Worm (Caenorhabditis elegans): Measurements from ENCODE around the gene nep-4.

The nep-4 gene

DNA sequence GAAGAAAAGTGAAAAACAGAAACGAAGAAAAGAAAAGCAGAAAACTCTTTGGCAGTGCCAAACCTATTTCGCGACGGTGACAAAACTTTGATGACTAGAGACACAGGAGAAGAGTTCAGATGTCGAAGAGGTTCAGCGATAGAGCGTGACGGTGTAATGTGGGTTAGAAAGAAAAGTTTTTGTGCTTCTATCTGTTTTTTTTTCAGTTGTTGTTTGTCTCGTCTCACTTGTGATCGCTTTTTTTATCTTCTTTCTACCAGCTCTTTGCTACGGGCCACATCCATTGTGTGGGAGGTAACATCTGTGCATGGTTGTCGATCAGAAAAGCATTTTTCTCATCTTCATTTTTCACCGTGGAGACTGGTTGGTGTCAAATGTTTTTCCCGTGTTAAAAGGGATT lies 37.4 kb downstream of the nep-4 start, which contains the start of gene F41B4.1:
Gene F41B4.1, minus strand, starts transcription at position 23 of the 400 bp plus-strand sequence.
- TF ChIP-seq saeg-2 (GFP tag; IDR thresholded peaks at IDR 0.05) (no peak), nhr-11 (tag; optimal IDR thresholded peaks at IDR 0.05) (peak; percentile 55), ceh-20 (GFP tag; IDR thresholded peaks at IDR 0.05) (0 out of 2 replicates have a peak, but pooled peaks have one; percentile 54), daf-16 (GFP tag; optimal IDR thresholded peaks at IDR 0.05) (peak in 1 of 2 experiments; percentile 82), daf-16 (tag; optimal IDR thresholded peaks at IDR 0.05) (no peak), aly-2 (tag; optimal IDR thresholded peaks at IDR 0.05) (no peak), dmd-6 (GFP tag; IDR thresholded peaks at IDR 0.05) (peak; percentile 11; the same call in 1 of the 2 replicates), ZK337.2 (GFP tag; IDR thresholded peaks at IDR 0.05) (0 out of 2 replicates have a peak, but pooled peaks have one; percentile 20), hlh-30 (tag; optimal IDR thresholded peaks at IDR 0.05; ENCODE audit: insufficient read depth) (peak; percentile 14), hlh-11 (tag; optimal IDR thresholded peaks at IDR 0.05) (peak; percentile 69), F37D6.2 (tag; optimal IDR thresholded peaks at IDR 0.05) (no peak)

DNA sequence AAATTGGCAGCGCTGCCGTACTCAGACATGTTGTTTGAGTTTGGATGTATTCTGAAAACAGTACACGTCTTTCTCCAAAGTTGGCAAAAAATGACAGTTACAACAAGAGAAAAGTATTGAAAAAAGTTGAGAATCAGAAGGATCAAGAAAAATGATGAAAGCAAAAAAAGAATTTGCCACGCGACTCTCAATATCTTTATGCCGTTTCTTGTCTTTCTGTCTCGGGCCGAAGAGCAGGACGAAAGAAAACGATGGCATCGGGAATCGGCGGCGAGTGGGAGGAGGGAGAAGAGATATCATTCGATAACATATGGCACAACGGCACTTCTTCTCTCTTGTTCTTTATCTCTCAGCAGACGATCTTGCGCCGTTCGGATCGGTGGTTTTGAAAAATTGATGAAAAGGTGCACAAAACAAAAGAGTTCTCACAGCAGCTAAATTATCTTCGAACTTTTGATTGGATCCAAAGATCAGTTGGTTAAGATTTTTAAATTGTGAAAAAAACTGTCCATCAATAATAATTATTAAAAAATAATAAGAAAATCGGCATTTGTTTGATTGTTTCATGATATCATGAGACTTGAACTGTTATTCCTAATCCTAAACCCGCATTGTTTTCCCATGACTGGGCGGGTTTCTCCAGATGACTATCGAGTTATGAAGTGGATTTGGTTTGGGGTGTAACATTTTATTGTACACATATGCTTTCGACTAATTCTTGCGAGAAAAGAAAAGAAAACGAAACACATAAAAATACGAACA lies 39.8 kb downstream of the nep-4 start, which contains the start of gene gei-15:
Gene gei-15, minus strand, starts transcription at position 51 of the 762 bp plus-strand sequence.
- TF ChIP-seq aha-1 (tag), result peak; percentile 63
- no peak for TF ChIP-seq nhr-25 (tag; optimal IDR thresholded peaks at IDR 0.05; ENCODE audit: borderline replicate concordance, insufficient read depth)
- peak; percentile 1 for TF ChIP-seq nhr-11 (tag; optimal IDR thresholded peaks at IDR 0.05)
- TF ChIP-seq hlh-11 (tag; optimal IDR thresholded peaks at IDR 0.05), result peak; percentile 55

DNA sequence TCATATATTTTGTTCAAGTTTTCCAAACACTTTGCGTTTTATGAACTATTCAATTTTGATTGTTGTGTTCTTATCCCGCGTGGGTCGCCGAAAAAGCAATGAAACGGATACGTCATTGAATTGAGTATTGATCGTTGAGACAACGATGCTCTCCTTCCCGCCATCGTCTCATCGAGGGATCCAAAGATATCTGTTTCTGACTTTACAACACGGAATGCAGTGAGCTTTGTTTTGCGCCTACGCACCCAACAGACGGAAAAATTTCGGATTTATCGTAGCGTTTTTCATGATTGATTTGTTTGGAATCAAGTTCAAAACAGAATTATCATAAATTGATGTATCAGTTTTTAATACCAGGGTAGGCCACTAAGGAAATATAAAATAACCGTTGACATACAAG lies 40.7 kb downstream of the nep-4 start:
- no peak for TF ChIP-seq tag-97 (GFP tag; IDR thresholded peaks at IDR 0.05)
- TF ChIP-seq aha-1 (tag), result peak; percentile 88
- TF ChIP-seq Y105C5A.15 (GFP tag; IDR thresholded peaks at IDR 0.05), result no peak
- TF ChIP-seq hlh-11 (tag; optimal IDR thresholded peaks at IDR 0.05), result no peak

DNA sequence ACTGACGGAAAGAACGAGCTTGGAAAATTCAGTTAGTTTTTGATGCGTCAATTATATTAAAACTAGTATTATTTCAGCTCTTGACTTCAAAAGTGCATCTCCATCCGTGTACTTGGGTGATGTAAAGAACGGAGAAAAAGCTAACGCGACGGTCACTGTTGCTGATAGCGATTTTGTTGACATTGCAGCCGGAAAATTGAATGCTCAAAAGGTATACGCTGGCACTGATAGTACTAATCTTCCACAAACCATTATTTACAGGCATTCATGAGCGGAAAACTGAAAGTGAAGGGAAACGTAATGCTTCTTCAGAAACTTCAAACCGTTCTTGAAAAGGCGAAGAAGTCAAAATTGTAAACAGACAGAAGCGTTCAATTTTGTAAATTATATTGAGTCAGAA lies 43.6 kb downstream of the nep-4 start:
- TF ChIP-seq aha-1 (tag) (no peak), dpl-1 (GFP tag; optimal IDR thresholded peaks at IDR 0.05) (no peak), lir-3 (tag; optimal IDR thresholded peaks at IDR 0.05) (no peak), nhr-76 (tag; optimal IDR thresholded peaks at IDR 0.05) (no peak), lin-39 (tag; optimal IDR thresholded peaks at IDR 0.05) (no peak), ceh-62 (tag; optimal IDR thresholded peaks at IDR 0.05) (no peak), sdz-12 (GFP tag; optimal IDR thresholded peaks at IDR 0.05) (no peak), Y5F2A.4 (GFP tag; optimal IDR thresholded peaks at IDR 0.05) (no peak), zip-2 (tag; optimal IDR thresholded peaks at IDR 0.05) (no peak), nhr-28 (tag; optimal IDR thresholded peaks at IDR 0.05) (peak; percentile 61), hlh-11 (tag; optimal IDR thresholded peaks at IDR 0.05) (peak; percentile 28), lin-38 (GFP tag; IDR thresholded peaks at IDR 0.05) (no peak), F26F4.8 (GFP tag; conservative IDR thresholded peaks at IDR 0.05) (no peak), dve-1 (tag; optimal IDR thresholded peaks at IDR 0.05; ENCODE audit: insufficient read depth) (peak; percentile 21), duxl-1 (tag; optimal IDR thresholded peaks at IDR 0.05; ENCODE audit: poor library complexity) (no peak), daf-12 (tag; optimal IDR thresholded peaks at IDR 0.05) (no peak), jun-1 (tag; optimal IDR thresholded peaks at IDR 0.05) (no peak), nhr-237 (tag; optimal IDR thresholded peaks at IDR 0.05) (no peak), ceh-44 (GFP tag; IDR thresholded peaks at IDR 0.05) (no peak), spr-3 (GFP tag; optimal IDR thresholded peaks at IDR 0.05) (no peak), F49E8.2 (tag; optimal IDR thresholded peaks at IDR 0.05; ENCODE audit: borderline replicate concordance) (no peak), nhr-41 (GFP tag; IDR thresholded peaks at IDR 0.05) (no peak), gei-8 (GFP tag; optimal IDR thresholded peaks at IDR 0.05) (no peak), pqm-1 (tag; optimal IDR thresholded peaks at IDR 0.05) (peak; percentile 72), mes-2 (tag; optimal IDR thresholded peaks at IDR 0.05; ENCODE audit: poor library complexity, severe bottlenecking) (no peak), lin-29 (GFP tag; IDR thresholded peaks at IDR 0.05) (no peak), lim-7 (GFP tag; IDR thresholded peaks at IDR 0.05) (no peak), mxl-2 (GFP tag; conservative IDR thresholded peaks at IDR 0.05) (no peak), skn-1 (tag; optimal IDR thresholded peaks at IDR 0.05) (no peak), mep-1 (tag; optimal IDR thresholded peaks at IDR 0.05) (no peak), cey-2 (tag; optimal IDR thresholded peaks at IDR 0.05; ENCODE audit: borderline replicate concordance, insufficient read depth) (no peak)

Data from whole organism, L4 larva.